Fruit fly (Drosophila melanogaster): ENCODE data around the gene Myo61F.

dm6 chr3L:1320931-1321556 lies 2.8 kb downstream of the Myo61F start:
- TF ChIP-seq Dll (optimal IDR thresholded peaks at IDR 0.05) (no peak), usp (GFP tag; optimal IDR thresholded peaks at IDR 0.05) (no peak), EcR (GFP tag; optimal IDR thresholded peaks at IDR 0.05) (no peak), psq (optimal IDR thresholded peaks at IDR 0.05) (no peak), pan (optimal IDR thresholded peaks at IDR 0.05) (no peak)
